Worm (Caenorhabditis elegans) whole organism, L4 larva: ENCODE measurements around the gene C44B11.6.

ENCODE experiments used
- F26F4.8 ChIP-seq: fragments of 200-800 bp; sonication (Bioruptor generic); conservative IDR thresholded peaks from 2 replicates; pipeline ENCODE4 v1.3.6; 2022; ENCODE audit warnings: missing genetic modification characterization, missing compliant biosample characterization
- F49E8.2 ChIP-seq: sonication (generic microtip); optimal IDR thresholded peaks from 2 replicates; lab custom pipeline; 2016; ENCODE audit warnings: missing compliant biosample characterization, mild to moderate bottlenecking, missing genetic modification characterization, borderline replicate concordance
- R02D3.7 ChIP-seq: fragments of 150-350 bp; sonication (generic microtip); optimal IDR thresholded peaks from 3 replicates; lab custom pipeline; 2014; ENCODE audit warnings: missing biosample characterization, missing genetic modification characterization
- Y5F2A.4 ChIP-seq: fragments of 200-800 bp; sonication (Bioruptor generic); optimal IDR thresholded peaks from 2 replicates; lab custom pipeline; 2018; ENCODE audit warnings: mild to moderate bottlenecking, missing genetic modification characterization, missing compliant biosample characterization
- aha-1 ChIP-seq: fragments of 150-350 bp; peaks from one replicate; lab custom pipeline; 2014; ENCODE audit warnings: missing biosample characterization, missing genetic modification characterization
- ceh-28 ChIP-seq: fragments of 150-350 bp; optimal IDR thresholded peaks from 2 replicates; lab custom pipeline; 2014; ENCODE audit warnings: missing biosample characterization, missing genetic modification reagents, missing genetic modification characterization
- ceh-82 ChIP-seq: sonication (generic microtip); optimal IDR thresholded peaks from 2 replicates; lab custom pipeline; 2017; ENCODE audit warnings: missing biosample characterization, missing genetic modification characterization
- daf-16 ChIP-seq, 3 experiments: sonication (generic microtip); optimal IDR thresholded peaks; 2 replicates each; lab custom pipeline; 2016 to 2017; ENCODE audit warnings: missing genetic modification characterization in 3 of 3, missing genetic modification reagents in 3 of 3, mild to moderate bottlenecking in 2 of 3, missing compliant biosample characterization in 2 of 3, missing biosample characterization in 1 of 3, moderate library complexity in 1 of 3
- dmd-6 ChIP-seq: fragments of 200-800 bp; sonication (Bioruptor generic); IDR thresholded peaks from 2 replicates; pipeline ENCODE4 v1.3.6; 2022; ENCODE audit warnings: missing genetic modification reagents, missing genetic modification characterization, missing compliant biosample characterization
- dmd-8 ChIP-seq: fragments of 200-800 bp; sonication (Bioruptor generic); IDR thresholded peaks from 2 replicates; pipeline ENCODE4 v1.3.6; 2022; ENCODE audit warnings: missing genetic modification characterization, missing compliant biosample characterization
- dve-1 ChIP-seq: sonication (generic microtip); optimal IDR thresholded peaks from 2 replicates; lab custom pipeline; 2017; ENCODE audit warnings: antibody characterized with exemption, mild to moderate bottlenecking, missing genetic modification characterization, missing compliant biosample characterization; ENCODE audit not compliant: insufficient read depth
- fkh-10 ChIP-seq: fragments of 150-350 bp; optimal IDR thresholded peaks from 2 replicates; lab custom pipeline; 2014; ENCODE audit warnings: missing biosample characterization, missing genetic modification reagents, missing genetic modification characterization
- hlh-11 ChIP-seq: fragments of 200-800 bp; sonication (Bioruptor generic); optimal IDR thresholded peaks from 2 replicates; lab custom pipeline; 2018; ENCODE audit warnings: mild to moderate bottlenecking, missing genetic modification characterization, missing compliant biosample characterization
- hlh-30 ChIP-seq: sonication (generic microtip); optimal IDR thresholded peaks from 2 replicates; lab custom pipeline; 2017; ENCODE audit warnings: antibody characterized with exemption, mild to moderate bottlenecking, missing genetic modification characterization, missing compliant biosample characterization; ENCODE audit not compliant: insufficient read depth
- hmg-1.1 ChIP-seq: fragments of 200-800 bp; sonication (Bioruptor generic); IDR thresholded peaks from 2 replicates; pipeline ENCODE4 v1.3.6; 2022; ENCODE audit warnings: missing genetic modification reagents, missing genetic modification characterization, missing compliant biosample characterization
- jun-1 ChIP-seq: fragments of 150-350 bp; optimal IDR thresholded peaks from 2 replicates; lab custom pipeline; 2014; ENCODE audit warnings: missing biosample characterization, missing genetic modification reagents, missing genetic modification characterization
- lin-1 ChIP-seq: fragments of 200-800 bp; sonication (Bioruptor generic); IDR thresholded peaks from 2 replicates; pipeline ENCODE4 v1.3.6; 2022; ENCODE audit warnings: missing genetic modification reagents, missing genetic modification characterization, missing compliant biosample characterization
- lin-15B ChIP-seq: fragments of 150-350 bp; sonication (generic microtip); optimal IDR thresholded peaks from 3 replicates; lab custom pipeline; 2014; ENCODE audit warnings: missing biosample characterization, missing genetic modification characterization
- lin-29 ChIP-seq: fragments of 200-800 bp; sonication (Bioruptor generic); IDR thresholded peaks from 2 replicates; pipeline ENCODE4 v1.3.6; 2022; ENCODE audit warnings: missing genetic modification reagents, missing genetic modification characterization, missing compliant biosample characterization
- lir-3 ChIP-seq: sonication (generic microtip); optimal IDR thresholded peaks from 2 replicates; lab custom pipeline; 2016; ENCODE audit warnings: mild to moderate bottlenecking, missing genetic modification characterization, missing compliant biosample characterization
- lsy-2 ChIP-seq, 2 experiments: fragments of 150-350 bp in 1 of 2; sonication (generic microtip) in 1 of 2; optimal IDR thresholded peaks; 2 replicates each; lab custom pipeline; 2014 to 2017; ENCODE audit warnings: missing biosample characterization in 2 of 2, missing genetic modification characterization in 2 of 2
- mdl-1 ChIP-seq, 2 experiments: fragments of 150-350 bp in 1 of 2; sonication (generic microtip) in 1 of 2; optimal IDR thresholded peaks; 2 replicates each; lab custom pipeline; 2014 to 2017; ENCODE audit warnings: missing biosample characterization in 2 of 2, missing genetic modification characterization in 2 of 2
- mes-2 ChIP-seq: sonication (generic microtip); optimal IDR thresholded peaks from 2 replicates; lab custom pipeline; 2016; ENCODE audit warnings: missing genotype, mild to moderate bottlenecking, missing genetic modification characterization, missing compliant biosample characterization; ENCODE audit not compliant: poor library complexity, severe bottlenecking
- mxl-3 ChIP-seq: fragments of 200-800 bp; sonication (Bioruptor generic); optimal IDR thresholded peaks from 2 replicates; lab custom pipeline; 2018; ENCODE audit warnings: mild to moderate bottlenecking, missing genetic modification characterization, missing compliant biosample characterization
- nhr-102 ChIP-seq: sonication (generic microtip); optimal IDR thresholded peaks from 2 replicates; lab custom pipeline; 2016; ENCODE audit warnings: mild to moderate bottlenecking, missing genetic modification characterization, moderate library complexity, missing compliant biosample characterization
- nhr-11 ChIP-seq: fragments of 150-350 bp; optimal IDR thresholded peaks from 2 replicates; lab custom pipeline; 2014; ENCODE audit warnings: missing biosample characterization, missing genetic modification characterization
- nhr-237 ChIP-seq: sonication (generic microtip); optimal IDR thresholded peaks from 2 replicates; lab custom pipeline; 2017; ENCODE audit warnings: missing biosample characterization, missing genetic modification characterization
- nhr-28 ChIP-seq: fragments of 150-350 bp; optimal IDR thresholded peaks from 2 replicates; lab custom pipeline; 2014; ENCODE audit warnings: missing biosample characterization, missing genetic modification characterization
- nhr-41 ChIP-seq: fragments of 200-800 bp; sonication (Bioruptor generic); IDR thresholded peaks from 2 replicates; pipeline ENCODE4 v1.3.6; 2022; ENCODE audit warnings: missing genetic modification reagents, missing genetic modification characterization, missing compliant biosample characterization
- nhr-6 ChIP-seq: fragments of 150-350 bp; optimal IDR thresholded peaks from 2 replicates; lab custom pipeline; 2014; ENCODE audit warnings: missing biosample characterization, missing genetic modification characterization
- nhr-77 ChIP-seq: fragments of 150-350 bp; optimal IDR thresholded peaks from 2 replicates; lab custom pipeline; 2014; ENCODE audit warnings: missing biosample characterization, missing genetic modification characterization
- pha-4 ChIP-seq, 2 experiments: fragments of 150-350 bp in 1 of 2; fragments of 200-800 bp in 1 of 2; sonication (Bioruptor generic) in 1 of 2; IDR thresholded peaks in 1 of 2; optimal IDR thresholded peaks in 1 of 2; 2 replicates each; pipeline versions ENCODE4 v1.3.6 to Lab custom; 2014 to 2022; ENCODE audit warnings: missing genetic modification characterization in 2 of 2, missing genetic modification reagents in 2 of 2, missing biosample characterization in 1 of 2, missing compliant biosample characterization in 1 of 2
- pqm-1 ChIP-seq: sonication (generic microtip); optimal IDR thresholded peaks from 2 replicates; lab custom pipeline; 2017; ENCODE audit warnings: missing biosample characterization, missing genetic modification characterization
- saeg-2 ChIP-seq: fragments of 200-800 bp; sonication (Bioruptor generic); IDR thresholded peaks from 2 replicates; pipeline ENCODE4 v1.3.6; 2022; ENCODE audit warnings: missing genetic modification reagents, missing genetic modification characterization, missing compliant biosample characterization
- spr-3 ChIP-seq: fragments of 200-800 bp; sonication (Bioruptor generic); optimal IDR thresholded peaks from 2 replicates; lab custom pipeline; 2018; ENCODE audit warnings: mild to moderate bottlenecking, missing genetic modification characterization, missing compliant biosample characterization
- tag-97 ChIP-seq: fragments of 200-800 bp; sonication (Bioruptor generic); IDR thresholded peaks from 2 replicates; pipeline ENCODE4 v1.3.6; 2022; ENCODE audit warnings: missing genetic modification characterization, missing compliant biosample characterization
- unc-130 ChIP-seq: sonication (generic microtip); optimal IDR thresholded peaks from 2 replicates; lab custom pipeline; 2016; ENCODE audit warnings: missing genetic modification reagents, missing genetic modification characterization, missing compliant biosample characterization
- zfp-3 ChIP-seq: fragments of 200-800 bp; sonication (Bioruptor generic); conservative IDR thresholded peaks from 2 replicates; pipeline ENCODE4 v1.3.6; 2022; ENCODE audit warnings: missing genetic modification reagents, missing genetic modification characterization, missing compliant biosample characterization

The C44B11.6 gene

ce11 chrIII:3119972-3120371, 33.0 kb upstream of the C44B11.6 start (continued):
- TF ChIP-seq lin-15B (tag; lab: Kevin White, UChicago) (no peak), lin-29 (no peak), pha-4 (GFP tag; IDR thresholded peaks at IDR 0.05; lab: Robert Waterston, UW) (no peak), pha-4 (tag; optimal IDR thresholded peaks at IDR 0.05; lab: Kevin White, UChicago) (no peak), nhr-41 (GFP tag; lab: Robert Waterston, UW) (no peak), nhr-237 (no peak), hlh-30 (tag; lab: Kevin White, UChicago) (peak; percentile 72), Y5F2A.4 (GFP tag; lab: Kevin White, UChicago) (no peak)

DNA sequence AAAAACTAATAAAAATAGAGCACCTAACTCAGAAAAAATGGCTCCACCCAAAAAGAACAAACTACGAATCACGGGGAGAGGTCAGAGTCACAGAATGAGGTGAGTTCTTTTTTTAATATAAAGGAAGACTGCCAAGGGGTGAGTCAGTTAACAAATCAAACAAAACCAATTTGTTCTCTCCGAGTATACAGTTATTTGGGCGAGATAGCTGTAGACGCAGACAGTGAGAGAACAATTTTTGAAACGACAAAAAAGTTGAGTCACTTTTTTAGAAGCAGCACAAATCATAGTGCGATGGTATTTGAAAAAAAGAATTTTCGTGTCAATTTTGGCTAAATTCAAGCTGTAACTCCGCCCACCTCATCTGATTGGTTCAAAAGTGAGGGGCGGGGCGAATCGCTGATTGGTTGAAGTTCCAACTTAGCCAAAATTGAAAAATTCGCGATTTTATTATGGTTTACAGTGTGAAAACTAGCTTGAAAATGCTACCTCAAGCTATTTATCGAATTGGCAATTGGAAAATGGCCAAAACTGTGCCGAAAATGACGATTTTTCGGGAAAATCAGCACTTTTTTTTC, 28.6 kb upstream of the C44B11.6 start:
- TF ChIP-seq pha-4 (GFP tag; IDR thresholded peaks at IDR 0.05; lab: Robert Waterston, UW) (no peak), pha-4 (tag; optimal IDR thresholded peaks at IDR 0.05; lab: Kevin White, UChicago) (peak; percentile 63), R02D3.7 (tag; lab: Kevin White, UChicago) (no peak), lsy-2 (tag; optimal IDR thresholded peaks at IDR 0.05; lab: Kevin White, UChicago) (peak in 1 of 2 experiments; percentile 12), aha-1 (no peak), nhr-28 (peak; percentile 3), lin-1 (GFP tag; lab: Robert Waterston, UW) (no peak), nhr-102 (tag; lab: Kevin White, UChicago) (no peak), F26F4.8 (no peak), lir-3 (tag; lab: Kevin White, UChicago) (no peak), dve-1 (tag; lab: Kevin White, UChicago) (peak; percentile 20), zfp-3 (GFP tag; lab: Robert Waterston, UW) (no peak), fkh-10 (GFP tag; lab: Kevin White, UChicago) (no peak), hlh-11 (tag; lab: Kevin White, UChicago) (no peak)

ce11 chrIII:3127074-3127596, 25.8 kb upstream of the C44B11.6 start, which contains the start of gene nipa-1:
TSS of gene nipa-1 (minus strand) at chrIII:3127124.
- TF ChIP-seq nhr-41 (GFP tag; lab: Robert Waterston, UW): no peak
- TF ChIP-seq mdl-1 (tag; optimal IDR thresholded peaks at IDR 0.05; lab: Kevin White, UChicago): no peak
- TF ChIP-seq tag-97 (GFP tag; lab: Robert Waterston, UW): no peak
- TF ChIP-seq saeg-2 (GFP tag; lab: Robert Waterston, UW): no peak
- no peak for TF ChIP-seq jun-1 (tag; lab: Kevin White, UChicago)
- TF ChIP-seq F49E8.2 (tag; lab: Kevin White, UChicago): peak; percentile 17
- TF ChIP-seq, all 104 proteins: peak for 1

DNA sequence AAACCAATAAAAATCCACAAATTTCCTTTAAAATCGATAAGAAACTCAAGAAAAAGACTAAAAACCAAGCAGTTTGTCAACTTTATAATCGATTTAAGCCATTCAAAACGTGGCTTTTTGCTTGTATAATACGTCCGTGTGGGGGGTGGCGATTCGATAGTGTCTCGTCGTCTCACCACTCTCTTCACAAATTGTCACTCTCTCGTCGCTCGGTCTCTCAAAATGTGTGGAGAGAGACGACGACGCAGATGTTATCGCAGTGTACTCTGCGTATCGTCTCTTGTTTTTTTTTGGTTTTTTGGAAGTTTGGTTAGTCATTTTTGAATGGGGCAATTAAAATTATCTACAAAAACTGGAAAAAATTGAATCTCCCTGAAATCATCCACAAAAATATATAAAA, 25.3 kb upstream of the C44B11.6 start:
- TF ChIP-seq nhr-28 (peak; percentile 71), hmg-1.1 (0 out of 2 replicates have a peak, but pooled peaks have one; percentile 28), mxl-3 (no peak), hlh-30 (tag; lab: Kevin White, UChicago) (peak; percentile 18), nhr-11 (tag; lab: Kevin White, UChicago) (no peak), spr-3 (GFP tag; lab: Kevin White, UChicago) (no peak), dmd-8 (no peak), hlh-11 (tag; lab: Kevin White, UChicago) (peak; percentile 56), nhr-6 (peak; percentile 34), mes-2 (tag; lab: Kevin White, UChicago) (peak; percentile 57), nhr-77 (tag; lab: Kevin White, UChicago) (peak; percentile 48), unc-130 (GFP tag; lab: Kevin White, UChicago) (no peak), ceh-28 (tag; lab: Kevin White, UChicago) (no peak), ceh-82 (tag; lab: Kevin White, UChicago) (no peak), daf-16 (GFP tag; optimal IDR thresholded peaks at IDR 0.05; lab: Kevin White, UChicago) (no peak), daf-16 (tag; optimal IDR thresholded peaks at IDR 0.05; lab: Kevin White, UChicago) (peak; percentile 33), pqm-1 (tag; lab: Kevin White, UChicago) (peak; percentile 1), dve-1 (tag; lab: Kevin White, UChicago) (peak; percentile 31), dmd-6 (peak; percentile 41), aha-1 (peak; percentile 18), Y5F2A.4 (GFP tag; lab: Kevin White, UChicago) (no peak)
